Worm (Caenorhabditis elegans) whole organism, midembryonic: ENCODE data around the gene scl-12.

Experiments
- flt-1 ChIP-seq: fragments of 200-800 bp; sonication (Bioruptor generic); IDR thresholded peaks from 2 replicates; pipeline ENCODE4 v1.3.6; 2022; ENCODE audit warnings: missing genetic modification characterization, missing compliant biosample characterization
- med-1 ChIP-seq: sonication (generic microtip); optimal IDR thresholded peaks from 2 replicates; lab custom pipeline; 2017; ENCODE audit warnings: missing genetic modification characterization, mild to moderate bottlenecking, missing compliant biosample characterization, antibody characterized with exemption, missing genetic modification reagents; ENCODE audit not compliant: insufficient read depth
- ref-1 ChIP-seq: fragments of 200-800 bp; sonication (Bioruptor generic); conservative IDR thresholded peaks from 2 replicates; pipeline ENCODE4 v1.3.6; 2022; ENCODE audit warnings: missing genetic modification reagents, missing genetic modification characterization, missing compliant biosample characterization
- ztf-29 ChIP-seq: fragments of 200-800 bp; sonication (Bioruptor generic); IDR thresholded peaks from 2 replicates; pipeline ENCODE4 v1.3.6; 2022; ENCODE audit warnings: missing genetic modification reagents, missing genetic modification characterization, missing compliant biosample characterization

ce11 chrV:3812291-3812690 is at the start of gene scl-12:
- no peak for TF ChIP-seq flt-1 (GFP tag; lab: Robert Waterston, UW)
- TF ChIP-seq med-1, result no peak
- no peak for TF ChIP-seq ztf-29 (GFP tag; lab: Robert Waterston, UW)
- no peak for TF ChIP-seq ref-1 (GFP tag; lab: Robert Waterston, UW)
